Fruit fly (Drosophila melanogaster) whole organism, embryonic: Measurements from ENCODE around the gene CG11279.

ENCODE experiments used
- Awh ChIP-seq: fragments of 200-800 bp; sonication (Bioruptor generic); IDR thresholded peaks from 2 replicates; pipeline ENCODE4, ENCODE4 v1.3.6; 2022; ENCODE audit warnings: missing biosample characterization, missing genetic modification characterization
- CG10209 ChIP-seq: fragments of 200-800 bp; sonication (Bioruptor generic); optimal IDR thresholded peaks from 3 replicates; lab custom pipeline; 2017; ENCODE audit warnings: missing biosample characterization, mild to moderate bottlenecking, missing genetic modification characterization, missing genetic modification reagents
- CG10366 ChIP-seq: fragments of 200-800 bp; sonication (Bioruptor generic); IDR thresholded peaks from 2 replicates; pipeline ENCODE4 v1.3.6; 2022; ENCODE audit warnings: missing biosample characterization, missing genetic modification characterization
- CG10979 ChIP-seq: fragments of 200-800 bp; sonication (Bioruptor generic); optimal IDR thresholded peaks from 2 replicates; lab custom pipeline; 2018; ENCODE audit warnings: missing biosample characterization, mild to moderate bottlenecking, missing genetic modification characterization, moderate library complexity
- CG1233 ChIP-seq: fragments of 200-800 bp; sonication (Bioruptor generic); optimal IDR thresholded peaks from 4 replicates; lab custom pipeline; 2018; ENCODE audit warnings: missing biosample characterization, mild to moderate bottlenecking, missing genetic modification characterization
- CG12391 ChIP-seq: fragments of 200-800 bp; sonication (Bioruptor generic); optimal IDR thresholded peaks from 3 replicates; lab custom pipeline; 2018; ENCODE audit warnings: missing biosample characterization, mild to moderate bottlenecking, missing genetic modification characterization, moderate library complexity
- CG13287 ChIP-seq: fragments of 200-800 bp; sonication (Bioruptor generic); IDR thresholded peaks from 2 replicates; pipeline ENCODE4 v1.3.6; 2022; ENCODE audit warnings: missing biosample characterization, missing genetic modification characterization; ENCODE audit not compliant: partially characterized antibody
- CG14860 ChIP-seq: fragments of 200-800 bp; sonication (Bioruptor generic); IDR thresholded peaks from 3 replicates; pipeline ENCODE4 v1.3.6; 2022; ENCODE audit warnings: missing biosample characterization, missing genetic modification characterization; ENCODE audit not compliant: partially characterized antibody
- CG15011 ChIP-seq: fragments of 200-800 bp; sonication (Bioruptor generic); optimal IDR thresholded peaks from 3 replicates; lab custom pipeline; 2018; ENCODE audit warnings: missing biosample characterization, mild to moderate bottlenecking, missing genetic modification characterization
- CG17361 ChIP-seq: fragments of 200-800 bp; sonication (Bioruptor generic); IDR thresholded peaks from 3 replicates; pipeline ENCODE4 v1.3.6; 2022; ENCODE audit warnings: missing biosample characterization, missing genetic modification characterization
- CG18262 ChIP-seq: fragments of 200-800 bp; optimal IDR thresholded peaks from 3 replicates; lab custom pipeline; 2019; ENCODE audit warnings: missing biosample characterization, mild to moderate bottlenecking, missing genetic modification characterization, moderate library complexity
- CG3163 ChIP-seq: fragments of 200-800 bp; sonication (Bioruptor generic); optimal IDR thresholded peaks from 3 replicates; lab custom pipeline; 2016; ENCODE audit warnings: missing biosample characterization, missing genetic modification characterization
- CG32767 ChIP-seq: fragments of 200-800 bp; sonication (Bioruptor generic); IDR thresholded peaks from 2 replicates; pipeline ENCODE4 v1.3.6; 2022; ENCODE audit warnings: missing biosample characterization, missing genetic modification characterization
- CG3838 ChIP-seq: fragments of 200-800 bp; sonication (Bioruptor generic); optimal IDR thresholded peaks from 3 replicates; lab custom pipeline; 2016; ENCODE audit warnings: missing biosample characterization, missing genetic modification characterization
- CG4617 ChIP-seq: fragments of 200-800 bp; sonication (Bioruptor generic); optimal IDR thresholded peaks from 3 replicates; lab custom pipeline; 2016; ENCODE audit warnings: missing biosample characterization, missing genetic modification characterization, borderline replicate concordance
- CG6254 ChIP-seq: fragments of 200-800 bp; sonication (Bioruptor generic); optimal IDR thresholded peaks from 3 replicates; lab custom pipeline; 2017; ENCODE audit warnings: mild to moderate bottlenecking, missing biosample characterization, missing genetic modification reagents, missing genetic modification characterization
- CG6689 ChIP-seq: fragments of 200-800 bp; sonication (Bioruptor generic); IDR thresholded peaks from 2 replicates; pipeline ENCODE4 v1.3.6; 2022; ENCODE audit warnings: missing biosample characterization, missing genetic modification characterization
- CG7357 ChIP-seq: fragments of 200-800 bp; sonication (Bioruptor generic); IDR thresholded peaks from 3 replicates; pipeline ENCODE4 v1.3.6; 2022; ENCODE audit warnings: missing biosample characterization, missing genetic modification characterization
- CG8924 ChIP-seq: fragments of 200-800 bp; optimal IDR thresholded peaks from 3 replicates; lab custom pipeline; 2019; ENCODE audit warnings: missing biosample characterization, mild to moderate bottlenecking, missing genetic modification characterization, moderate library complexity
- CG9215 ChIP-seq: fragments of 200-800 bp; sonication (Bioruptor generic); IDR thresholded peaks from 2 replicates; pipeline ENCODE4 v1.3.6; 2022; ENCODE audit warnings: missing biosample characterization, missing genetic modification characterization
- Chrac-16 ChIP-seq: fragments of 200-800 bp; sonication (Bioruptor generic); optimal IDR thresholded peaks from 3 replicates; lab custom pipeline; 2016; ENCODE audit warnings: missing biosample characterization, missing genetic modification characterization
- CkIIα-i1 ChIP-seq: fragments of 200-800 bp; sonication (Bioruptor generic); IDR thresholded peaks from 2 replicates; pipeline ENCODE4 v1.3.6; 2022; ENCODE audit warnings: missing biosample characterization, missing genetic modification characterization
- Hmr ChIP-seq: fragments of 200-800 bp; sonication (Bioruptor generic); optimal IDR thresholded peaks from 3 replicates; lab custom pipeline; 2017; ENCODE audit warnings: mild to moderate bottlenecking, missing biosample characterization, missing genetic modification reagents, missing genetic modification characterization
- Mes4 ChIP-seq: fragments of 200-800 bp; sonication (Bioruptor generic); optimal IDR thresholded peaks from 2 replicates; lab custom pipeline; 2016; ENCODE audit warnings: missing biosample characterization, missing genetic modification characterization
- NC2α ChIP-seq: fragments of 200-800 bp; sonication (Bioruptor generic); optimal IDR thresholded peaks from 2 replicates; lab custom pipeline; 2016; ENCODE audit warnings: missing biosample characterization, missing genetic modification characterization
- NC2β ChIP-seq: fragments of 200-800 bp; sonication (Bioruptor generic); optimal IDR thresholded peaks from 2 replicates; lab custom pipeline; 2016; ENCODE audit warnings: missing biosample characterization, missing genetic modification characterization
- Nf-YA ChIP-seq: fragments of 200-800 bp; sonication (Bioruptor generic); IDR thresholded peaks from 2 replicates; pipeline ENCODE4 v1.3.6; 2022; ENCODE audit warnings: missing biosample characterization, missing genetic modification characterization
- Six4 ChIP-seq: fragments of 200-800 bp; sonication (Bioruptor generic); optimal IDR thresholded peaks from 2 replicates; lab custom pipeline; 2016; ENCODE audit warnings: missing biosample characterization, missing genetic modification characterization
- Taf1 ChIP-seq: fragments of 200-800 bp; sonication (Bioruptor generic); IDR thresholded peaks from 2 replicates; pipeline ENCODE4 v1.3.6; 2022; ENCODE audit warnings: missing biosample characterization, missing genetic modification characterization
- aop ChIP-seq: fragments of 200-800 bp; sonication (Bioruptor generic); IDR thresholded peaks from 2 replicates; pipeline ENCODE4 v1.3.6; 2022; ENCODE audit warnings: missing biosample characterization, missing genetic modification characterization
- bigmax ChIP-seq: fragments of 200-800 bp; sonication (Bioruptor generic); optimal IDR thresholded peaks from 2 replicates; lab custom pipeline; 2018; ENCODE audit warnings: missing biosample characterization, mild to moderate bottlenecking, missing genetic modification characterization
- croc ChIP-seq: fragments of 200-800 bp; sonication (Bioruptor generic); conservative IDR thresholded peaks from 3 replicates; pipeline ENCODE4 v1.3.6; 2022; ENCODE audit warnings: missing biosample characterization, missing genetic modification characterization
- dan ChIP-seq: fragments of 200-800 bp; sonication (Bioruptor generic); IDR thresholded peaks from 2 replicates; pipeline ENCODE4 v1.3.6; 2022; ENCODE audit warnings: missing biosample characterization, missing genetic modification characterization
- dimm ChIP-seq: fragments of 200-800 bp; sonication (Bioruptor generic); IDR thresholded peaks from 2 replicates; pipeline ENCODE4 v1.3.6; 2022; ENCODE audit warnings: missing biosample characterization, missing genetic modification characterization
- dmrt11E ChIP-seq: fragments of 200-800 bp; sonication (Bioruptor generic); optimal IDR thresholded peaks from 3 replicates; lab custom pipeline; 2018; ENCODE audit warnings: missing biosample characterization, mild to moderate bottlenecking, missing genetic modification characterization, moderate library complexity
- esg ChIP-seq: fragments of 200-800 bp; sonication (Bioruptor generic); conservative IDR thresholded peaks from 2 replicates; pipeline ENCODE4 v1.3.6; 2022; ENCODE audit warnings: missing biosample characterization, missing genetic modification characterization
- fu2 ChIP-seq: fragments of 200-800 bp; sonication (Bioruptor generic); optimal IDR thresholded peaks from 2 replicates; lab custom pipeline; 2016; ENCODE audit warnings: missing biosample characterization, missing genetic modification characterization
- gce ChIP-seq: fragments of 200-800 bp; sonication (Bioruptor generic); IDR thresholded peaks from 3 replicates; pipeline ENCODE4 v1.3.6; 2022; ENCODE audit warnings: missing biosample characterization, missing genetic modification characterization
- gem ChIP-seq: fragments of 200-800 bp; sonication (Bioruptor generic); optimal IDR thresholded peaks from 2 replicates; lab custom pipeline; 2019; ENCODE audit warnings: missing biosample characterization, mild to moderate bottlenecking, missing genetic modification characterization, moderate library complexity
- ind ChIP-seq: fragments of 200-800 bp; sonication (Bioruptor generic); optimal IDR thresholded peaks from 3 replicates; lab custom pipeline; 2016; ENCODE audit warnings: missing biosample characterization, missing genetic modification characterization
- knrl ChIP-seq: fragments of 200-800 bp; sonication (Bioruptor generic); IDR thresholded peaks from 3 replicates; pipeline ENCODE4 v1.3.6; 2022; ENCODE audit warnings: missing biosample characterization, missing genetic modification characterization; ENCODE audit not compliant: partially characterized antibody
- mam ChIP-seq: fragments of 200-800 bp; sonication (Bioruptor generic); optimal IDR thresholded peaks from 3 replicates; lab custom pipeline; 2016; ENCODE audit warnings: missing biosample characterization, missing genetic modification characterization
- p53 ChIP-seq: fragments of 200-800 bp; sonication (Bioruptor generic); optimal IDR thresholded peaks from 2 replicates; lab custom pipeline; 2016; ENCODE audit warnings: missing biosample characterization, missing genetic modification characterization
- run ChIP-seq: fragments of 200-800 bp; sonication (Bioruptor generic); optimal IDR thresholded peaks from 3 replicates; lab custom pipeline; 2018; ENCODE audit warnings: missing biosample characterization, mild to moderate bottlenecking, missing genetic modification characterization
- schlank ChIP-seq: fragments of 200-800 bp; sonication (Bioruptor generic); optimal IDR thresholded peaks from 2 replicates; lab custom pipeline; 2018; ENCODE audit warnings: missing biosample characterization, mild to moderate bottlenecking, missing genetic modification characterization
- sisA ChIP-seq: fragments of 200-800 bp; sonication (Bioruptor generic); IDR thresholded peaks from 2 replicates; pipeline ENCODE4 v1.3.6; 2022; ENCODE audit warnings: missing biosample characterization, missing genetic modification characterization
- slp2 ChIP-seq: fragments of 200-800 bp; sonication (Bioruptor generic); optimal IDR thresholded peaks from 2 replicates; lab custom pipeline; 2016; ENCODE audit warnings: missing biosample characterization, missing genetic modification characterization
- so ChIP-seq: fragments of 200-800 bp; sonication (Bioruptor generic); IDR thresholded peaks from 3 replicates; pipeline ENCODE4 v1.3.6; 2022; ENCODE audit warnings: missing biosample characterization, missing genetic modification characterization
- sug ChIP-seq: fragments of 200-800 bp; optimal IDR thresholded peaks from 2 replicates; lab custom pipeline; 2019; ENCODE audit warnings: missing biosample characterization, mild to moderate bottlenecking, missing genetic modification characterization, moderate library complexity
- tap ChIP-seq: fragments of 200-800 bp; optimal IDR thresholded peaks from 3 replicates; lab custom pipeline; 2019; ENCODE audit warnings: missing biosample characterization, mild to moderate bottlenecking, missing genetic modification characterization, moderate library complexity
- tgo ChIP-seq: fragments of 200-800 bp; sonication (Bioruptor generic); IDR thresholded peaks from 3 replicates; pipeline ENCODE4 v1.3.6; 2022; ENCODE audit warnings: missing biosample characterization, missing genetic modification characterization
- wor ChIP-seq: fragments of 200-800 bp; sonication (Bioruptor generic); IDR thresholded peaks from 2 replicates; pipeline ENCODE4 v1.3.6; 2022; ENCODE audit warnings: missing biosample characterization, missing genetic modification characterization

CG11279 gene

DNA sequence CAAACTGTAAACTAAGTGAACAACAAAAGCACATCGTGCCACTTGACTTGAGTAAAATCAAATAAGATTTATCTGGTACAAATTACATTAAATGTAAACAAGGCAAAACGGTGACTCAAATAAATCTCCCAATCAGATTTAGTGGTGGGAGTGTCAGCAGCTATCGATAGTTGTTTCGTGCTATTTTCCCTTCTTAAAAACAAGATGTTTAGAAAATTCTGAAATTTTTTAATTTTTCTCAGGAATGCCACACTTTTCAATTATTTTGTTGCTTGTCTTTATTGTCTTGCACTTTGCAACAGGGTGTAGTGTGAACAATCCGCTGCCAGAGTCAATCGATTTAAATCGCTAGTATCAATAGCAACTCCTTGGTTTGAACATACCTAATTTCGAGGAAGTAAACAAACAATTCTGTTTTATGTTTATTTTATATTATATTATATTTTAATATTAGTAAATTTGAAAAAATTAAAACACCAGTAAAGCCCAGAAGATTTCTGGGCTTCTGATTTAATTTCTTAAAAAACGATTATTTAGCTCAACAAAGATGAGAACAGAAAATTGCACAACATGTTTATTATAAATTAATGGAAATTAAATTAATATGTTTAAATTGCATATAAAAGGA, 31.5 kb upstream of the CG11279 start, which contains the start of gene MICAL-like (continued):
- TF ChIP-seq CG9215 (GFP tag; lab: Robert Waterston, UW) (no peak), CG3163 (GFP tag; lab: Kevin White, UChicago) (no peak), CG15011 (GFP tag; lab: Kevin White, UChicago) (no peak), dmrt11E (tag; lab: Kevin White, UChicago) (no peak), gem (tag; lab: Kevin White, UChicago) (no peak), CG14860 (GFP tag; lab: Robert Waterston, UW) (peak; percentile 77), NC2α (GFP tag; lab: Kevin White, UChicago) (no peak), bigmax (GFP tag; lab: Kevin White, UChicago) (no peak), slp2 (GFP tag; lab: Kevin White, UChicago) (no peak), CkIIα-i1 (GFP tag; lab: Robert Waterston, UW) (no peak), schlank (tag; lab: Kevin White, UChicago) (no peak), dan (GFP tag; lab: Robert Waterston, UW) (no peak), CG6689 (no peak), p53 (GFP tag; lab: Kevin White, UChicago) (no peak), ind (GFP tag; lab: Kevin White, UChicago) (peak; percentile 33), CG8924 (tag; lab: Kevin White, UChicago) (no peak), wor (GFP tag; lab: Robert Waterston, UW) (no peak), esg (GFP tag; lab: Robert Waterston, UW) (no peak), fu2 (no peak), CG3838 (GFP tag; lab: Kevin White, UChicago) (no peak), CG7357 (GFP tag; lab: Robert Waterston, UW) (peak; percentile 78), gce (GFP tag; lab: Robert Waterston, UW) (no peak), run (tag; lab: Kevin White, UChicago) (no peak), tap (tag; lab: Kevin White, UChicago) (no peak), Chrac-16 (GFP tag; lab: Kevin White, UChicago) (no peak), knrl (peak; percentile 88), CG17361 (no peak; the same call in 2 of the 3 replicates), CG18262 (tag; lab: Kevin White, UChicago) (no peak), Awh (GFP tag; lab: Robert Waterston, UW) (no peak), aop (GFP tag; lab: Robert Waterston, UW) (no peak), CG6254 (GFP tag; lab: Kevin White, UChicago) (no peak), tgo (no peak; the same call in 2 of the 3 replicates), sug (tag; lab: Kevin White, UChicago) (no peak), CG4617 (peak; percentile 6), dimm (no peak), sisA (GFP tag; lab: Robert Waterston, UW) (peak; percentile 57; the same call in 1 of the 2 replicates), CG10979 (tag; lab: Kevin White, UChicago) (no peak), CG10209 (GFP tag; lab: Kevin White, UChicago) (no peak), Nf-YA (GFP tag; lab: Robert Waterston, UW) (no peak), CG13287 (GFP tag; lab: Robert Waterston, UW) (peak; percentile 89), CG12391 (tag; lab: Kevin White, UChicago) (no peak), CG10366 (GFP tag; lab: Robert Waterston, UW) (no peak), Taf1 (GFP tag; lab: Robert Waterston, UW) (no peak), CG1233 (no peak), mam (GFP tag; lab: Kevin White, UChicago) (peak; percentile 54), CG32767 (GFP tag; lab: Robert Waterston, UW) (no peak), so (GFP tag; lab: Robert Waterston, UW) (no peak), Mes4 (no peak), Hmr (GFP tag; lab: Kevin White, UChicago) (no peak), Six4 (GFP tag; lab: Kevin White, UChicago) (no peak), croc (GFP tag; lab: Robert Waterston, UW) (no peak), NC2β (no peak)
